Worm (Caenorhabditis elegans): ENCODE results near the gene ZK792.1.

DNA sequence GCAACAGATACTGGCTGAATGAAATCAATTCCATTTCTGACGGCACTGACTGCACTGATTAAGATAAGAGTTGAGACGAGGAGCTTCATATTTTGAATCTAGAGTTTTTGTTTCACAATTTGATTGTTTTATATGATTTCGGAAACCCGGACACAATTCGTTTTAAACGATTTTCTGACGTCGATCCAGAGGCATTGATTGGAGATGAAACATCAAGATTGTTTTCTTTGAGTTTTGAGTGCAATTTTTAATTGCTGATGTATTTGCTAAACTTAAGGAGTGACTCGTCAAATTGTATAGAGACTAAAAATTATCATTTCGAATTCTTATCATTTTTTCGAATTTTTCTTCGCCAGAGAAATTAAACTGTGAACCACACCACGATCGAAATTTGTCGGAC lies 31.8 kb upstream of the ZK792.1 start, which contains the start of gene lys-6:
- TF ChIP-seq unc-55 (GFP tag; optimal IDR thresholded peaks at IDR 0.05): no peak
- TF ChIP-seq ztf-16 (tag; optimal IDR thresholded peaks at IDR 0.05): no peak
- no peak for TF ChIP-seq ref-2 (tag; optimal IDR thresholded peaks at IDR 0.05)
- TF ChIP-seq ceh-31 (tag; optimal IDR thresholded peaks at IDR 0.05): no peak
- TF ChIP-seq ama-1 (optimal IDR thresholded peaks at IDR 0.05): no peak
- TF ChIP-seq dve-1 (tag; optimal IDR thresholded peaks at IDR 0.05): no peak
- no peak for TF ChIP-seq pqm-1 (tag; optimal IDR thresholded peaks at IDR 0.05)
